Fruit fly (Drosophila melanogaster) whole organism, embryonic: ENCODE measurements around the gene MtnE.
A peak's percentile ranks its signal among the peaks of the same experiment; 100 is the strongest.

Source experiments
- Atf3 ChIP-seq: fragments of 200-800 bp; sonication (Bioruptor generic); optimal IDR thresholded peaks from 3 replicates; lab custom pipeline; 2016; ENCODE audit warnings: missing biosample characterization, missing genetic modification characterization
- CG10274 ChIP-seq: fragments of 200-800 bp; sonication (Bioruptor generic); optimal IDR thresholded peaks from 3 replicates; lab custom pipeline; 2017; ENCODE audit warnings: missing biosample characterization, mild to moderate bottlenecking, missing genetic modification characterization
- CG10543 ChIP-seq: fragments of 200-800 bp; sonication (Bioruptor generic); optimal IDR thresholded peaks from 3 replicates; lab custom pipeline; 2017; ENCODE audit warnings: missing biosample characterization, mild to moderate bottlenecking, missing genetic modification characterization, moderate library complexity
- CG10654 ChIP-seq: fragments of 200-800 bp; sonication (Bioruptor generic); optimal IDR thresholded peaks from 2 replicates; lab custom pipeline; 2016; ENCODE audit warnings: missing biosample characterization, missing genetic modification characterization
- CG11093 ChIP-seq: fragments of 200-800 bp; sonication (Bioruptor generic); IDR thresholded peaks from 3 replicates; pipeline ENCODE4 v1.3.6; 2022; ENCODE audit warnings: missing biosample characterization, missing genetic modification characterization
- CG11560 ChIP-seq: fragments of 200-800 bp; sonication (Bioruptor generic); IDR thresholded peaks from 3 replicates; pipeline ENCODE4 v1.3.6; 2022; ENCODE audit warnings: missing biosample characterization, missing genetic modification characterization
- CG12219 ChIP-seq: fragments of 200-800 bp; sonication (Bioruptor generic); optimal IDR thresholded peaks from 3 replicates; lab custom pipeline; 2018; ENCODE audit warnings: missing biosample characterization, mild to moderate bottlenecking, missing genetic modification characterization
- CG13123 ChIP-seq: fragments of 200-800 bp; sonication (Bioruptor generic); optimal IDR thresholded peaks from 2 replicates; lab custom pipeline; 2016; ENCODE audit warnings: missing biosample characterization, missing genetic modification characterization
- CG14965 ChIP-seq: fragments of 200-800 bp; sonication (Bioruptor generic); optimal IDR thresholded peaks from 2 replicates; lab custom pipeline; 2016; ENCODE audit warnings: missing biosample characterization, missing genetic modification characterization, borderline replicate concordance
- CG1529 ChIP-seq: fragments of 200-800 bp; sonication (Bioruptor generic); optimal IDR thresholded peaks from 3 replicates; lab custom pipeline; 2018; ENCODE audit warnings: missing biosample characterization, missing genetic modification characterization
- CG15514 ChIP-seq: fragments of 200-800 bp; sonication (Bioruptor generic); optimal IDR thresholded peaks from 3 replicates; lab custom pipeline; 2017; ENCODE audit warnings: missing biosample characterization, missing genetic modification characterization, mild to moderate bottlenecking, moderate library complexity, missing genetic modification reagents
- CG16813 ChIP-seq: fragments of 200-800 bp; sonication (Bioruptor generic); IDR thresholded peaks from 3 replicates; pipeline ENCODE4 v1.3.6; 2022; ENCODE audit warnings: missing biosample characterization, missing genetic modification characterization; ENCODE audit not compliant: partially characterized antibody
- CG17802 ChIP-seq: fragments of 200-800 bp; sonication (Bioruptor generic); optimal IDR thresholded peaks from 2 replicates; lab custom pipeline; 2018; ENCODE audit warnings: missing biosample characterization, mild to moderate bottlenecking, missing genetic modification characterization, moderate library complexity
- CG2678 ChIP-seq: fragments of 200-800 bp; sonication (Bioruptor generic); optimal IDR thresholded peaks from 3 replicates; lab custom pipeline; 2019; ENCODE audit warnings: missing biosample characterization, mild to moderate bottlenecking, missing genetic modification characterization, moderate library complexity
- CG34224 ChIP-seq: fragments of 200-800 bp; sonication (Bioruptor generic); IDR thresholded peaks from 3 replicates; pipeline ENCODE4 v1.3.6; 2022; ENCODE audit warnings: missing biosample characterization, missing genetic modification characterization; ENCODE audit not compliant: partially characterized antibody
- CG4282 ChIP-seq: fragments of 200-800 bp; sonication (Bioruptor generic); optimal IDR thresholded peaks from 2 replicates; lab custom pipeline; 2016; ENCODE audit warnings: missing biosample characterization, missing genetic modification characterization
- CG4328 ChIP-seq: fragments of 200-800 bp; sonication (Bioruptor generic); optimal IDR thresholded peaks from 3 replicates; lab custom pipeline; 2017; ENCODE audit warnings: missing biosample characterization, missing genetic modification reagents, missing genetic modification characterization
- CG4360 ChIP-seq: fragments of 200-800 bp; sonication (Bioruptor generic); IDR thresholded peaks from 2 replicates; pipeline ENCODE4 v1.3.6; 2022; ENCODE audit warnings: missing biosample characterization, missing genetic modification characterization
- CG6854 ChIP-seq: fragments of 200-800 bp; sonication (Bioruptor generic); optimal IDR thresholded peaks from 3 replicates; lab custom pipeline; 2017; ENCODE audit warnings: missing biosample characterization, mild to moderate bottlenecking, missing genetic modification characterization
- CG7786 ChIP-seq: fragments of 200-800 bp; sonication (Bioruptor generic); optimal IDR thresholded peaks from 2 replicates; lab custom pipeline; 2016; ENCODE audit warnings: missing biosample characterization, missing genetic modification characterization
- Dek ChIP-seq: fragments of 200-800 bp; sonication (Bioruptor generic); optimal IDR thresholded peaks from 3 replicates; lab custom pipeline; 2019; ENCODE audit warnings: missing biosample characterization, mild to moderate bottlenecking, missing genetic modification characterization, moderate library complexity
- E2f2 ChIP-seq: fragments of 200-800 bp; sonication (Bioruptor generic); IDR thresholded peaks from 2 replicates; pipeline ENCODE4 v1.3.6; 2022; ENCODE audit warnings: missing biosample characterization, missing genetic modification characterization
- Fer2 ChIP-seq: fragments of 200-800 bp; sonication (Bioruptor generic); optimal IDR thresholded peaks from 2 replicates; lab custom pipeline; 2018; ENCODE audit warnings: missing biosample characterization, mild to moderate bottlenecking, missing genetic modification characterization, moderate library complexity
- Hand ChIP-seq: fragments of 200-800 bp; sonication (Bioruptor generic); optimal IDR thresholded peaks from 2 replicates; lab custom pipeline; 2017; ENCODE audit warnings: mild to moderate bottlenecking, missing biosample characterization, missing genetic modification reagents, missing genetic modification characterization
- Hey ChIP-seq: fragments of 200-800 bp; sonication (Bioruptor generic); optimal IDR thresholded peaks from 3 replicates; lab custom pipeline; 2018; ENCODE audit warnings: missing biosample characterization, mild to moderate bottlenecking, missing genetic modification characterization
- MESR4 ChIP-seq: fragments of 200-800 bp; sonication (Bioruptor generic); optimal IDR thresholded peaks from 2 replicates; lab custom pipeline; 2018; ENCODE audit warnings: missing biosample characterization, mild to moderate bottlenecking, missing genetic modification characterization, moderate library complexity
- Mes4 ChIP-seq: fragments of 200-800 bp; sonication (Bioruptor generic); optimal IDR thresholded peaks from 2 replicates; lab custom pipeline; 2016; ENCODE audit warnings: missing biosample characterization, missing genetic modification characterization
- Myb ChIP-seq: fragments of 200-800 bp; sonication (Bioruptor generic); optimal IDR thresholded peaks from 2 replicates; lab custom pipeline; 2016; ENCODE audit warnings: missing biosample characterization, missing genetic modification characterization
- Sin3A ChIP-seq: fragments of >200 bp; optimal IDR thresholded peaks from 2 replicates; lab custom pipeline; 2018
- Trl ChIP-seq, 3 experiments: fragments of >200 bp in 2 of 3; fragments of 200-800 bp in 1 of 3; sonication (Bioruptor generic) in 1 of 3; optimal IDR thresholded peaks; 2 replicates in 1 of 3; 3 replicates in 2 of 3; lab custom pipeline; 2016 to 2017; ENCODE audit warnings: missing biosample characterization in 1 of 3, missing genetic modification characterization in 1 of 3
- ara ChIP-seq: fragments of 200-800 bp; sonication (Bioruptor generic); IDR thresholded peaks from 2 replicates; pipeline ENCODE4 v1.3.6; 2022; ENCODE audit warnings: missing biosample characterization, missing genetic modification characterization
- bbx ChIP-seq: fragments of 200-800 bp; sonication (Bioruptor generic); IDR thresholded peaks from 2 replicates; pipeline ENCODE4 v1.3.6; 2022; ENCODE audit warnings: missing biosample characterization, missing genetic modification characterization; ENCODE audit not compliant: partially characterized antibody
- bsh ChIP-seq, 2 experiments: fragments of 200-800 bp; sonication (Bioruptor generic); optimal IDR thresholded peaks; 2 replicates each; lab custom pipeline; 2017 to 2018; ENCODE audit warnings: mild to moderate bottlenecking in 2 of 2, missing biosample characterization in 2 of 2, missing genetic modification characterization in 2 of 2, moderate library complexity in 1 of 2
- cwo ChIP-seq: fragments of 200-800 bp; sonication (Bioruptor generic); optimal IDR thresholded peaks from 3 replicates; lab custom pipeline; 2017; ENCODE audit warnings: missing biosample characterization, missing genetic modification characterization, mild to moderate bottlenecking, moderate library complexity, missing genetic modification reagents
- gt ChIP-seq: fragments of 200-800 bp; sonication (Bioruptor generic); IDR thresholded peaks from 2 replicates; pipeline ENCODE4 v1.3.6; 2022; ENCODE audit warnings: missing biosample characterization, missing genetic modification characterization
- hb ChIP-seq: fragments of 200-800 bp; sonication (Bioruptor generic); IDR thresholded peaks from 3 replicates; pipeline ENCODE4 v1.3.6; 2022; ENCODE audit warnings: missing biosample characterization, missing genetic modification characterization; ENCODE audit not compliant: partially characterized antibody
- hkb ChIP-seq, 2 experiments: fragments of 200-800 bp in 1 of 2; fragments of >200 bp in 1 of 2; sonication (Bioruptor generic) in 1 of 2; IDR thresholded peaks in 1 of 2; optimal IDR thresholded peaks in 1 of 2; 2 replicates each; pipeline versions ENCODE4 v1.3.6 to Lab custom; 2017 to 2022; ENCODE audit warnings: missing biosample characterization in 1 of 2, missing genetic modification characterization in 1 of 2
- lilli ChIP-seq: fragments of 200-800 bp; sonication (Bioruptor generic); optimal IDR thresholded peaks from 3 replicates; lab custom pipeline; 2016; ENCODE audit warnings: missing biosample characterization, missing genetic modification characterization
- nerfin-1 ChIP-seq: fragments of 200-800 bp; sonication (Bioruptor generic); optimal IDR thresholded peaks from 3 replicates; lab custom pipeline; 2019; ENCODE audit warnings: missing biosample characterization, mild to moderate bottlenecking, missing genetic modification characterization, moderate library complexity
- nerfin-2 ChIP-seq: fragments of 200-800 bp; sonication (Bioruptor generic); IDR thresholded peaks from 2 replicates; pipeline ENCODE4 v1.3.6; 2022; ENCODE audit warnings: missing biosample characterization, missing genetic modification characterization; ENCODE audit not compliant: partially characterized antibody
- prd ChIP-seq, 3 experiments: fragments of >200 bp in 2 of 3; fragments of 200-800 bp in 1 of 3; sonication (Bioruptor generic) in 1 of 3; optimal IDR thresholded peaks in 2 of 3; IDR thresholded peaks in 1 of 3; 2 replicates in 2 of 3; 3 replicates in 1 of 3; pipeline versions ENCODE4 v1.3.6 to Lab custom; 2017 to 2022; ENCODE audit warnings: missing biosample characterization in 1 of 3, missing genetic modification characterization in 1 of 3
- pros ChIP-seq: fragments of 200-800 bp; sonication (Bioruptor generic); optimal IDR thresholded peaks from 3 replicates; lab custom pipeline; 2019; ENCODE audit warnings: missing biosample characterization, mild to moderate bottlenecking, missing genetic modification characterization, moderate library complexity
- ranshi ChIP-seq: fragments of 200-800 bp; sonication (Bioruptor generic); IDR thresholded peaks from 2 replicates; pipeline ENCODE4 v1.3.6; 2022; ENCODE audit warnings: missing biosample characterization, missing genetic modification characterization
- ro ChIP-seq: fragments of 200-800 bp; sonication (Bioruptor generic); IDR thresholded peaks from 2 replicates; pipeline ENCODE4 v1.3.6; 2022; ENCODE audit warnings: missing biosample characterization, missing genetic modification characterization
- scrt ChIP-seq: fragments of 200-800 bp; sonication (Bioruptor generic); optimal IDR thresholded peaks from 2 replicates; lab custom pipeline; 2018; ENCODE audit warnings: missing biosample characterization, mild to moderate bottlenecking, missing genetic modification characterization, moderate library complexity
- sens ChIP-seq: fragments of 200-800 bp; sonication (Bioruptor generic); peaks from one replicate; lab custom pipeline; 2016; ENCODE audit warnings: missing biosample characterization, missing genetic modification characterization
- unc-4 ChIP-seq: fragments of 200-800 bp; sonication (Bioruptor generic); IDR thresholded peaks from 2 replicates; pipeline ENCODE4 v1.3.6; 2022; ENCODE audit warnings: missing biosample characterization, missing genetic modification characterization; ENCODE audit not compliant: partially characterized antibody
- wek ChIP-seq: fragments of 200-800 bp; sonication (Bioruptor generic); optimal IDR thresholded peaks from 3 replicates; lab custom pipeline; 2018; ENCODE audit warnings: missing biosample characterization, mild to moderate bottlenecking, missing genetic modification characterization, moderate library complexity

MtnE gene

dm6 chr3R:20579816-20580215, 45.3 kb upstream of the MtnE start, which contains the start of the genes EloB and Srp14 (continued):
- TF ChIP-seq nerfin-2 (GFP tag; lab: Robert Waterston, UW) (peak; percentile 88), CG11093 (GFP tag; lab: Robert Waterston, UW) (0 out of 3 replicates have a peak, but pooled peaks have one; percentile 11), CG10543 (GFP tag; lab: Kevin White, UChicago) (peak; percentile 73), CG17802 (tag; lab: Kevin White, UChicago) (peak; percentile 23), wek (peak; percentile 28), CG10274 (GFP tag; lab: Kevin White, UChicago) (no peak), Hey (no peak), CG14965 (GFP tag; lab: Kevin White, UChicago) (no peak), Trl (optimal IDR thresholded peaks at IDR 0.05; lab: Kevin White, UChicago) (no peak), Trl (GFP tag; optimal IDR thresholded peaks at IDR 0.05; lab: Kevin White, UChicago) (peak; percentile 69), CG12219 (GFP tag; lab: Kevin White, UChicago) (peak; percentile 61), CG4328 (GFP tag; lab: Kevin White, UChicago) (peak; percentile 65), hb (GFP tag; lab: Robert Waterston, UW) (peak; percentile 96), ranshi (GFP tag; lab: Robert Waterston, UW) (no peak), Hand (GFP tag; lab: Kevin White, UChicago) (peak; percentile 16), MESR4 (peak; percentile 90), Sin3A (lab: Kevin White, UChicago) (peak; percentile 95), lilli (GFP tag; lab: Kevin White, UChicago) (peak; percentile 94), scrt (peak; percentile 71), bbx (peak; percentile 96), CG16813 (peak; percentile 97), bsh (GFP tag; optimal IDR thresholded peaks at IDR 0.05; lab: Kevin White, UChicago) (peak in 1 of 2 experiments; percentile 82), unc-4 (GFP tag; lab: Robert Waterston, UW) (peak; percentile 98), ro (GFP tag; lab: Robert Waterston, UW) (peak; percentile 36; the same call in 1 of the 2 replicates), CG2678 (peak; percentile 84), CG1529 (GFP tag; lab: Kevin White, UChicago) (peak; percentile 53), sens (GFP tag; lab: Kevin White, UChicago) (peak; percentile 96), cwo (GFP tag; lab: Kevin White, UChicago) (peak; percentile 52), nerfin-1 (peak; percentile 77), prd (optimal IDR thresholded peaks at IDR 0.05; lab: Kevin White, UChicago) (no peak), prd (GFP tag; IDR thresholded peaks at IDR 0.05; lab: Robert Waterston, UW) (peak; percentile 88), CG13123 (GFP tag; lab: Kevin White, UChicago) (peak; percentile 59), pros (GFP tag; lab: Kevin White, UChicago) (no peak), Fer2 (tag; lab: Kevin White, UChicago) (peak; percentile 84), Atf3 (GFP tag; lab: Kevin White, UChicago) (peak; percentile 61), Myb (GFP tag; lab: Kevin White, UChicago) (peak; percentile 37), Dek (tag; lab: Kevin White, UChicago) (peak; percentile 74), CG10654 (GFP tag; lab: Kevin White, UChicago) (peak; percentile 71), CG4282 (peak; percentile 39), ara (GFP tag; lab: Robert Waterston, UW) (peak; percentile 72), hkb (optimal IDR thresholded peaks at IDR 0.05; lab: Kevin White, UChicago) (peak; percentile 43), hkb (GFP tag; IDR thresholded peaks at IDR 0.05; lab: Robert Waterston, UW) (peak; percentile 78), E2f2 (GFP tag; lab: Robert Waterston, UW) (peak; percentile 70), CG7786 (peak; percentile 82), CG11560 (peak; percentile 51; the same call in 1 of the 3 replicates), CG4360 (GFP tag; lab: Robert Waterston, UW) (no peak), gt (GFP tag; lab: Robert Waterston, UW) (no peak; the same call in 1 of the 2 replicates), Mes4 (GFP tag; lab: Kevin White, UChicago) (peak; percentile 68), CG15514 (GFP tag; lab: Kevin White, UChicago) (peak; percentile 81), CG34224 (GFP tag; lab: Robert Waterston, UW) (peak; percentile 97), CG6854 (GFP tag; lab: Kevin White, UChicago) (peak; percentile 54)
